Worm (Caenorhabditis elegans) whole organism, early embryonic: Measurements from ENCODE around the gene gst-44.
A peak's percentile ranks its signal among the peaks of the same experiment; 100 is the strongest.

Experiments used
- B0310.2 ChIP-seq: sonication (generic microtip); optimal IDR thresholded peaks from 2 replicates; lab custom pipeline; 2016; ENCODE audit warnings: mild to moderate bottlenecking, missing genetic modification characterization, missing compliant biosample characterization
- F13C5.2 ChIP-seq: sonication (generic microtip); optimal IDR thresholded peaks from 2 replicates; lab custom pipeline; 2017; ENCODE audit warnings: mild to moderate bottlenecking, missing genetic modification characterization, inconsistent platforms, missing compliant biosample characterization
- aly-1 ChIP-seq: sonication (generic microtip); optimal IDR thresholded peaks from 2 replicates; lab custom pipeline; 2016; ENCODE audit warnings: missing genetic modification characterization, missing compliant biosample characterization
- ama-1 ChIP-seq: fragments of 150-350 bp; optimal IDR thresholded peaks from 2 replicates; lab custom pipeline; 2014
- ceh-13 ChIP-seq: fragments of 200-800 bp; sonication (Bioruptor generic); optimal IDR thresholded peaks from 2 replicates; lab custom pipeline; 2018; ENCODE audit warnings: mild to moderate bottlenecking, missing genetic modification characterization, missing compliant biosample characterization
- ceh-36 ChIP-seq: sonication (generic microtip); optimal IDR thresholded peaks from 2 replicates; lab custom pipeline; 2016; ENCODE audit warnings: missing genetic modification characterization, inconsistent platforms, missing compliant biosample characterization
- ets-7 ChIP-seq: sonication (generic microtip); optimal IDR thresholded peaks from 2 replicates; lab custom pipeline; 2016; ENCODE audit warnings: missing genotype, missing genetic modification characterization, missing compliant biosample characterization
- flt-1 ChIP-seq: fragments of 200-800 bp; sonication (Bioruptor generic); IDR thresholded peaks from 2 replicates; pipeline ENCODE4 v1.3.6; 2022; ENCODE audit warnings: missing genetic modification characterization, missing compliant biosample characterization
- hmbx-1 ChIP-seq: sonication (generic microtip); optimal IDR thresholded peaks from 2 replicates; lab custom pipeline; 2016; ENCODE audit warnings: mild to moderate bottlenecking, missing genetic modification characterization, missing compliant biosample characterization
- hmg-4 ChIP-seq: fragments of 200-800 bp; sonication (Bioruptor generic); optimal IDR thresholded peaks from 2 replicates; lab custom pipeline; 2018; ENCODE audit warnings: mild to moderate bottlenecking, missing genetic modification characterization, missing compliant biosample characterization
- hnd-1 ChIP-seq: sonication (generic microtip); optimal IDR thresholded peaks from 2 replicates; lab custom pipeline; 2016; ENCODE audit warnings: missing genetic modification characterization, missing compliant biosample characterization
- pes-1 ChIP-seq: fragments of 200-800 bp; sonication (Bioruptor generic); IDR thresholded peaks from 2 replicates; pipeline ENCODE4 v1.3.6; 2022; ENCODE audit warnings: missing genetic modification reagents, missing genetic modification characterization, missing compliant biosample characterization
- scrt-1 ChIP-seq: fragments of 200-800 bp; sonication (Bioruptor generic); IDR thresholded peaks from 2 replicates; pipeline ENCODE4 v1.3.6; 2022; ENCODE audit warnings: missing genetic modification characterization, missing compliant biosample characterization
- sea-1 ChIP-seq: fragments of 200-800 bp; sonication (Bioruptor generic); conservative IDR thresholded peaks from 2 replicates; pipeline ENCODE4 v1.3.6; 2022; ENCODE audit warnings: missing genetic modification characterization, missing compliant biosample characterization
- tbx-11 ChIP-seq: fragments of 200-800 bp; sonication (Bioruptor generic); IDR thresholded peaks from 2 replicates; pipeline ENCODE4 v1.3.6; 2022; ENCODE audit warnings: missing genetic modification characterization, missing compliant biosample characterization
- tbx-37 ChIP-seq: fragments of 200-800 bp; sonication (Bioruptor generic); conservative IDR thresholded peaks from 2 replicates; pipeline ENCODE4 v1.3.6; 2022; ENCODE audit warnings: missing genetic modification reagents, missing genetic modification characterization, missing compliant biosample characterization
- tra-4 ChIP-seq: sonication (generic microtip); optimal IDR thresholded peaks from 2 replicates; lab custom pipeline; 2017; ENCODE audit warnings: missing genetic modification characterization, missing compliant biosample characterization

Gene gst-44

DNA sequence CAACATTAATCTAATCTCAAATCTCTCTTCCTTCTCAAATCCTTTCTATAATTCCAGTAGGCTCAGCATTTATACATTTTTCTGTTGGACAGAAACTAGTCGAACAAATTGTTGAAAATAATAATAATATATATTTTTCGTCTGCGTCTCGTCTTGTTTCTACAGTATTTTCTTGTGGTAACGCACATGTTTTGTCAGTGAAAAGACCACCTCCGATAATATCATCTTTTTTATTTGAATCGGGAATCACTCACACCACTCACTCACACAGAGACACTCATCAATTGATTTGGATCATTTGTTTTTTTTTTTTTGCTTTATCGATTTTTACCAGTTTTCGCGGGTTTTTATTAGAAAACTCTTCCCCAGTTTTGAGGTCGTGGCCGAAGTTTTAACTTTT lies 36.0 kb upstream of the gst-44 start:
- no peak for TF ChIP-seq ceh-13
- no peak for TF ChIP-seq tbx-11 (GFP tag; lab: Robert Waterston, UW)
- TF ChIP-seq sea-1 (GFP tag; lab: Robert Waterston, UW): no peak
- TF ChIP-seq flt-1: no peak
- TF ChIP-seq hmg-4 (GFP tag; lab: Kevin White, UChicago): no peak
- TF ChIP-seq scrt-1: no peak
- TF ChIP-seq tra-4 (tag; lab: Kevin White, UChicago): no peak
- TF ChIP-seq F13C5.2 (tag; lab: Kevin White, UChicago): no peak
- TF ChIP-seq ceh-36: no peak

DNA sequence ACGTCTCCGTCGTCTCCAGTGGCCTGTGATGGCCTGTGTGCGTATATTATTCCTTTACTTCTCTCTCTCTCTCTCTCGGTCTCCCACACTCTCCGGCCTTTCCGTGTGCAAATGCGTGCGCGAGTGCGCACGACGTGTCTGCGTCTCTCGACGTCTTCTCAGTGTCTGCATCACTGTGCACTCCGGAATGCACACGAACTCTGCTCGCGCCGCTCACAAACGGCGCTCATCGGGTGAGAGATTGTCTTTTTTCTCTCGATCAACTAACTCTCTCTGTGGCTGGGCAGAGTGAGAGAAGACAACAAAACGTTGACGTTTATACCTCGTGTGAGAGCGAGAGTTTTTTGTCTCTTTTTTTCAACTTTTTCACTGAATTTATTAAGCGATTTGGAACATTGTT lies 34.8 kb upstream of the gst-44 start:
- TF ChIP-seq ets-7 (tag; lab: Kevin White, UChicago): no peak
- TF ChIP-seq hmg-4 (GFP tag; lab: Kevin White, UChicago): peak; percentile 66
- peak; percentile 43 for TF ChIP-seq F13C5.2 (tag; lab: Kevin White, UChicago)

DNA sequence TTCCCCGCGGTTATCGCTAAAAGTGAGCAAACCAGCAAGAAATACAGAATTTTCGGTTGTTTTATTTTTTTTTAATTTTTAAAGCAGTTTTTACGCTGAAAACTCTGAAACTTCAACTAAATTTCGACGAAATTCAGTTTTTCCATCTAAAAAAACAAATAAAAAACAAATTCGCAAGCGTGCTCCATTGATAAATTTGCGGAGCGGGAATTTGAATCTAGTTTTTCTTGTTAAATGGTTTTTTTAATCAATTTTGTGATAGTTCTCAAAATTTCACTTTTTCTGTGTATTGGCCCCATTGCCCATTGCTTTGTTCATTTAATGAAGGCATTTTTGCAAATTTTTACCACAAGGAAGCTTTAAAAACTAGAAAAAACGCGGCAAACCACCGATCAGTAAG lies 33.9 kb upstream of the gst-44 start:
- TF ChIP-seq tra-4 (tag; lab: Kevin White, UChicago) (no peak), B0310.2 (tag; lab: Kevin White, UChicago) (no peak), hnd-1 (tag; lab: Kevin White, UChicago) (no peak)

DNA sequence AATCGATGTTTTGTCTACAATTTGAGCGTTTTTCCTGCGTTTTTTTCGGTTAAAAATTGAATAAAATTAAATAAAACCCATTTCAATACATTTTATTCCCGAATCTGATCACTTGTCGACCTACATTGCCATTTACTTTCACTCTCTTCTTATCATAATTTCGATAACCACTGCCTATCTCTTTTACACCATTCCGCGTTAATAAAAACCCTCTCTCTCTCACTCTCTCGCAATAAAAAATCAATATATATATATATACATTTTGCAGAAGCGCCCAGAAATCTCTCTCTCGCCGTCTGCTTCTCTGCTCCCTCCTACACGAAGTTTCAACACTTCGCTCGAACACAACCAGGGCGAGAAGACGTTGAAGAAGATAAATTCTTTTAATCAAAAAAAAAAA lies 33.4 kb upstream of the gst-44 start, which contains the start of gene pptr-1:
pptr-1 (plus strand) TSS at position 269 of the 400 bp plus-strand sequence.
- TF ChIP-seq hmbx-1 (tag; lab: Kevin White, UChicago): no peak
- TF ChIP-seq ceh-36: no peak
- no peak for TF ChIP-seq F13C5.2 (tag; lab: Kevin White, UChicago)
- no peak for TF ChIP-seq sea-1 (GFP tag; lab: Robert Waterston, UW)
- TF ChIP-seq ceh-13: no peak
- TF ChIP-seq hnd-1 (tag; lab: Kevin White, UChicago): no peak
- no peak for TF ChIP-seq scrt-1
- TF ChIP-seq B0310.2 (tag; lab: Kevin White, UChicago): no peak

DNA sequence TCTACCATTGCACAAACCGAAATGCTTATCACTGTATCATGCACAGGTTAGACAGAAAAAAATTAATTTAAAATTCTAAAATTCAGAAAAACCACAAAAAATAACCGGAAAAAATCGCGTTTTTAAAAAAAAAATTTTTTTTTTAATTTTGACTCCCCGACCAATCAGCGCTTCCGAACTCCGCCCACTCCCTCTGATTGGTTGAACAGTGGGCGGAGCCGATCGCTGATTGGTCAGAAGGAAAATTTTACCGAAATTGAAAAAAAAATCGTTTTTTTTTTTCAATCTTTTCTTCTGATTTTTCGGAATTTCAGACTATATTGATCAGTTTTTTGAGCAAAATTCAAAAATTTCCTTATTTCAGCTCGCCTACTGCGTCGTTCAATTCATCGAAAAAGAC lies 29.3 kb upstream of the gst-44 start:
- no peak for TF ChIP-seq ama-1
- TF ChIP-seq scrt-1: no peak
- TF ChIP-seq tbx-11 (GFP tag; lab: Robert Waterston, UW): no peak
- no peak for TF ChIP-seq sea-1 (GFP tag; lab: Robert Waterston, UW)
- TF ChIP-seq F13C5.2 (tag; lab: Kevin White, UChicago): no peak
- no peak for TF ChIP-seq ets-7 (tag; lab: Kevin White, UChicago)
- no peak for TF ChIP-seq ceh-36
- no peak for TF ChIP-seq tbx-37 (GFP tag; lab: Robert Waterston, UW)
- TF ChIP-seq hmbx-1 (tag; lab: Kevin White, UChicago): no peak
- TF ChIP-seq B0310.2 (tag; lab: Kevin White, UChicago): no peak

DNA sequence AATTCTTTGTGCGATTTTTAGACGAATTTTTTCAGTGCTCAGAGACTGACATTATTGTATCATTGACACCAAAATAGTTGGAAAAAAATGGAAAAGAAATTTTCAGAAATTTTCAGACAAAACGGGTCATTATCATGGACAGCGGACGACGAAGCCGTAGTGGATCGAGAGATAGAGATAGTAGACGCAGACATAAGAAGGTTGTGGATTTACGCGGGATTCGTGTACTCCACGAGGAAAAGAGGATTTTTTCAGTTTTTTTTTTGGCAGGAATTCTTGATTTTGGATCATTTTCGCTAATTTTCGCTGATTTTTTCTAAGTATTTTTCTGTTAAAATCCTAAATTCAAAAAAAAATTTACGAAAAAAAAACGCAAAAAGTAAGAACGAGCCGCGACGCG lies 23.1 kb upstream of the gst-44 start, which contains the start of gene W08G11.3:
W08G11.3 (plus strand) TSS at position 107 of the 400 bp plus-strand sequence.
- no peak for TF ChIP-seq sea-1 (GFP tag; lab: Robert Waterston, UW)
- no peak for TF ChIP-seq F13C5.2 (tag; lab: Kevin White, UChicago)
- peak; percentile 56 for TF ChIP-seq ama-1

DNA sequence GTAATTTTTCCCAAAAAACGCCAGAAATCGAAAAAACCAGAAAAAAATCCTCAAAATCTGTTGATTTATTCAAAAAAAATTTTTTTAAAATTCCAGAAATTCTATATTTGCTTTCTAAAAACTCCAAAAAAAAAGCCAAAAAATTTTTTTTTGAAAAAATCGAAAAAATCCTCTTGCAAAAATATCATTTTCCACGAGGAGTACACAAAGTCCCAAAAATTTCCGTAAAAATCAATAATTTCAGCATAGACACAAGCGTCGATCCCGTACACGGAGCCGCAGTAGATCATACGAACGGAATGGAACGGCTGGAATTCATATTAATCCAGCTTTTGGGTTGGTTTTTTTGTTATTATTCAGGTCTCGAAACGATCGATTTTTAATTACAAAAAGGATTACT lies 22.5 kb upstream of the gst-44 start:
- TF ChIP-seq B0310.2 (tag; lab: Kevin White, UChicago) (no peak), scrt-1 (no peak), ets-7 (tag; lab: Kevin White, UChicago) (no peak), ceh-13 (no peak), hnd-1 (tag; lab: Kevin White, UChicago) (no peak), pes-1 (GFP tag; lab: Robert Waterston, UW) (no peak), tbx-11 (GFP tag; lab: Robert Waterston, UW) (no peak), hmbx-1 (tag; lab: Kevin White, UChicago) (no peak), ceh-36 (no peak), tbx-37 (GFP tag; lab: Robert Waterston, UW) (no peak), ama-1 (no peak), sea-1 (GFP tag; lab: Robert Waterston, UW) (no peak), tra-4 (tag; lab: Kevin White, UChicago) (no peak), F13C5.2 (tag; lab: Kevin White, UChicago) (no peak)

DNA sequence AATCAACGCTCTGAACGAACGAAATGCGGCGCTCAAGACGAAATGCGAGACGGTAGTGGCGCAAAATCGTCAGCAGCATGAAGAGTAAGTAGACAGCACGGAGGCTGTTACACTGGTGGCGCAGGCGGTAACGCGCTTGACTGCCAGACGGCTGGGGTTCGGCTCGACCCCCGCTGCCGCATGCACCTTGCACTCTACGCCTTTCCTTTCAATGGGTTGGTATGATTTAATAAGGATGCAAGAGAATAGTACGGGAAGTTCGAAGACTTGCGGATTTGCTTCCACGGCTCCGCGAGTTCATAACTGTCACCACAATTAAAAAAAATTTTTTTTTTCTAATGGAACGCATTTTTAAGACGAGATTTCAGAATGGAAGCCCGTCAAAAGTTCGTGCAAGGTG lies 20.7 kb upstream of the gst-44 start:
- TF ChIP-seq pes-1 (GFP tag; lab: Robert Waterston, UW): peak; percentile 84
- peak; percentile 75 for TF ChIP-seq sea-1 (GFP tag; lab: Robert Waterston, UW)
- TF ChIP-seq flt-1: peak; percentile 78
- peak; percentile 61 for TF ChIP-seq tra-4 (tag; lab: Kevin White, UChicago)
- peak; percentile 50 for TF ChIP-seq hnd-1 (tag; lab: Kevin White, UChicago)
- peak; percentile 52; the same call in 1 of the 2 replicates for TF ChIP-seq tbx-37 (GFP tag; lab: Robert Waterston, UW)
- peak; percentile 76 for TF ChIP-seq F13C5.2 (tag; lab: Kevin White, UChicago)
- TF ChIP-seq ets-7 (tag; lab: Kevin White, UChicago): peak; percentile 39
- TF ChIP-seq ceh-36: peak; percentile 76
- TF ChIP-seq tbx-11 (GFP tag; lab: Robert Waterston, UW): peak; percentile 70
- peak; percentile 43 for TF ChIP-seq ceh-13
- no peak for TF ChIP-seq ama-1
- peak; percentile 57 for TF ChIP-seq B0310.2 (tag; lab: Kevin White, UChicago)
- TF ChIP-seq aly-1 (tag; lab: Kevin White, UChicago): peak; percentile 89
- TF ChIP-seq hmg-4 (GFP tag; lab: Kevin White, UChicago): peak; percentile 75
- peak; percentile 90 for TF ChIP-seq scrt-1
- TF ChIP-seq hmbx-1 (tag; lab: Kevin White, UChicago): no peak
